Worm (Caenorhabditis elegans) whole organism, L3 larva: ENCODE data around the gene dnj-22.

Experiments
- R02D3.7 ChIP-seq: fragments of 150-350 bp; optimal IDR thresholded peaks from 2 replicates; lab custom pipeline; 2014; ENCODE audit warnings: missing biosample characterization, missing genetic modification characterization
- aly-2 ChIP-seq: fragments of 150-350 bp; optimal IDR thresholded peaks from 2 replicates; lab custom pipeline; 2014; ENCODE audit warnings: missing biosample characterization, missing genetic modification characterization
- ama-1 ChIP-seq: fragments of 150-350 bp; optimal IDR thresholded peaks from 2 replicates; lab custom pipeline; 2018
- ceh-28 ChIP-seq: fragments of 150-350 bp; optimal IDR thresholded peaks from 2 replicates; lab custom pipeline; 2014; ENCODE audit warnings: missing biosample characterization, missing genetic modification reagents, missing genetic modification characterization
- ceh-82 ChIP-seq: fragments of 150-350 bp; optimal IDR thresholded peaks from 2 replicates; lab custom pipeline; 2014; ENCODE audit warnings: missing biosample characterization, missing genetic modification characterization
- ceh-9 ChIP-seq: sonication (generic microtip); optimal IDR thresholded peaks from 2 replicates; lab custom pipeline; 2018; ENCODE audit warnings: missing biosample characterization, missing genetic modification characterization
- daf-12 ChIP-seq: fragments of 150-350 bp; optimal IDR thresholded peaks from 2 replicates; lab custom pipeline; 2014; ENCODE audit warnings: missing biosample characterization, missing genetic modification reagents, missing genetic modification characterization
- egl-27 ChIP-seq: sonication (generic microtip); optimal IDR thresholded peaks from 4 replicates; lab custom pipeline; 2017; ENCODE audit warnings: missing biosample characterization, missing genetic modification reagents, missing genetic modification characterization
- egl-5 ChIP-seq: fragments of 150-350 bp; optimal IDR thresholded peaks from 2 replicates; lab custom pipeline; 2017; ENCODE audit warnings: missing biosample characterization, missing genetic modification reagents, missing genetic modification characterization, inconsistent platforms
- elt-1 ChIP-seq: fragments of 150-350 bp; optimal IDR thresholded peaks from 2 replicates; lab custom pipeline; 2014; ENCODE audit warnings: missing biosample characterization, missing genetic modification characterization
- elt-2 ChIP-seq: sonication (generic microtip); optimal IDR thresholded peaks from 2 replicates; lab custom pipeline; 2016; ENCODE audit warnings: missing genetic modification reagents, mild to moderate bottlenecking, missing genetic modification characterization, missing compliant biosample characterization
- eor-1 ChIP-seq, 2 experiments: fragments of 150-350 bp; optimal IDR thresholded peaks; 2 replicates each; lab custom pipeline; 2014 to 2018; ENCODE audit warnings: missing biosample characterization in 2 of 2, missing genetic modification characterization in 2 of 2
- fkh-10 ChIP-seq: sonication (generic microtip); optimal IDR thresholded peaks from 2 replicates; lab custom pipeline; 2017; ENCODE audit warnings: missing biosample characterization, missing genetic modification reagents, missing genetic modification characterization
- fkh-2 ChIP-seq: fragments of 150-350 bp; optimal IDR thresholded peaks from 2 replicates; lab custom pipeline; 2014; ENCODE audit warnings: missing biosample characterization, missing genetic modification reagents, missing genetic modification characterization
- fos-1 ChIP-seq: fragments of 150-350 bp; optimal IDR thresholded peaks from 2 replicates; lab custom pipeline; 2014; ENCODE audit warnings: missing biosample characterization, missing genetic modification characterization
- hmg-11 ChIP-seq: sonication (generic microtip); optimal IDR thresholded peaks from 2 replicates; lab custom pipeline; 2016; ENCODE audit warnings: missing genetic modification characterization, missing compliant biosample characterization
- jun-1 ChIP-seq: fragments of 150-350 bp; optimal IDR thresholded peaks from 2 replicates; lab custom pipeline; 2014; ENCODE audit warnings: missing biosample characterization, missing genetic modification reagents, missing genetic modification characterization
- lin-15B ChIP-seq: fragments of 150-350 bp; optimal IDR thresholded peaks from 2 replicates; lab custom pipeline; 2014; ENCODE audit warnings: missing biosample characterization, missing genetic modification characterization
- lin-39 ChIP-seq: fragments of 150-350 bp; optimal IDR thresholded peaks from 2 replicates; lab custom pipeline; 2018; ENCODE audit warnings: missing biosample characterization, missing genetic modification reagents, missing genetic modification characterization
- lsy-12 ChIP-seq: sonication (generic microtip); optimal IDR thresholded peaks from 2 replicates; lab custom pipeline; 2016; ENCODE audit warnings: mild to moderate bottlenecking, missing genetic modification characterization, missing compliant biosample characterization
- mdl-1 ChIP-seq: fragments of 150-350 bp; optimal IDR thresholded peaks from 2 replicates; lab custom pipeline; 2014; ENCODE audit warnings: missing biosample characterization, missing genetic modification characterization
- mml-1 ChIP-seq: fragments of 150-350 bp; sonication (generic microtip); optimal IDR thresholded peaks from 3 replicates; lab custom pipeline; 2014; ENCODE audit warnings: missing biosample characterization, missing genetic modification characterization
- nfya-1 ChIP-seq: sonication (generic microtip); optimal IDR thresholded peaks from 2 replicates; lab custom pipeline; 2017; ENCODE audit warnings: missing genetic modification characterization, mild to moderate bottlenecking, missing compliant biosample characterization, antibody characterized with exemption, moderate library complexity; ENCODE audit not compliant: insufficient read depth
- nhr-12 ChIP-seq: fragments of 150-350 bp; optimal IDR thresholded peaks from 2 replicates; lab custom pipeline; 2014; ENCODE audit warnings: missing biosample characterization, missing genetic modification characterization
- nhr-23 ChIP-seq: fragments of 150-350 bp; optimal IDR thresholded peaks from 2 replicates; lab custom pipeline; 2014; ENCODE audit warnings: missing biosample characterization, missing genetic modification reagents, missing genetic modification characterization
- nhr-237 ChIP-seq: fragments of 150-350 bp; optimal IDR thresholded peaks from 2 replicates; lab custom pipeline; 2014; ENCODE audit warnings: missing biosample characterization, missing genetic modification characterization
- nhr-25 ChIP-seq: sonication (generic microtip); optimal IDR thresholded peaks from 2 replicates; lab custom pipeline; 2017; ENCODE audit warnings: missing biosample characterization, missing genetic modification characterization
- nhr-28 ChIP-seq: fragments of 150-350 bp; optimal IDR thresholded peaks from 2 replicates; lab custom pipeline; 2014; ENCODE audit warnings: missing biosample characterization, missing genetic modification characterization
- nhr-43 ChIP-seq: sonication (generic microtip); optimal IDR thresholded peaks from 2 replicates; lab custom pipeline; 2016; ENCODE audit warnings: mild to moderate bottlenecking, missing genetic modification characterization, missing compliant biosample characterization; ENCODE audit not compliant: poor library complexity, severe bottlenecking
- nhr-76 ChIP-seq: fragments of 150-350 bp; sonication (generic microtip); optimal IDR thresholded peaks from 5 replicates; lab custom pipeline; 2014; ENCODE audit warnings: missing biosample characterization, missing genetic modification characterization
- nhr-77 ChIP-seq: fragments of 150-350 bp; optimal IDR thresholded peaks from 2 replicates; lab custom pipeline; 2014; ENCODE audit warnings: missing biosample characterization, missing genetic modification characterization
- pha-4 ChIP-seq: fragments of 150-350 bp; optimal IDR thresholded peaks from 2 replicates; lab custom pipeline; 2014; ENCODE audit warnings: missing biosample characterization, missing genetic modification reagents, missing genetic modification characterization
- pqm-1 ChIP-seq: fragments of 150-350 bp; optimal IDR thresholded peaks from 2 replicates; lab custom pipeline; 2017; ENCODE audit warnings: missing biosample characterization, missing genetic modification characterization, inconsistent platforms
- sea-2 ChIP-seq: fragments of 150-350 bp; sonication (generic microtip); optimal IDR thresholded peaks from 4 replicates; lab custom pipeline; 2014; ENCODE audit warnings: missing biosample characterization, missing genetic modification reagents, missing genetic modification characterization
- snpc-4 ChIP-seq: fragments of 150-350 bp; optimal IDR thresholded peaks from 2 replicates; lab custom pipeline; 2014; ENCODE audit warnings: missing biosample characterization, missing genetic modification characterization
- unc-39 ChIP-seq: sonication (generic microtip); optimal IDR thresholded peaks from 4 replicates; lab custom pipeline; 2017; ENCODE audit warnings: missing biosample characterization, missing genetic modification characterization
- unc-62 ChIP-seq: fragments of 150-350 bp; sonication (generic microtip); optimal IDR thresholded peaks from 4 replicates; lab custom pipeline; 2014; ENCODE audit warnings: missing biosample characterization, missing genetic modification reagents, missing genetic modification characterization
- zag-1 ChIP-seq: fragments of 150-350 bp; optimal IDR thresholded peaks from 2 replicates; lab custom pipeline; 2014; ENCODE audit warnings: missing biosample characterization, missing genetic modification characterization
- ztf-11 ChIP-seq: fragments of 150-350 bp; optimal IDR thresholded peaks from 2 replicates; lab custom pipeline; 2014; ENCODE audit warnings: missing biosample characterization, missing genetic modification characterization
- ztf-4 ChIP-seq: fragments of 150-350 bp; optimal IDR thresholded peaks from 2 replicates; lab custom pipeline; 2014; ENCODE audit warnings: missing biosample characterization, missing genetic modification characterization

dnj-22 gene

DNA sequence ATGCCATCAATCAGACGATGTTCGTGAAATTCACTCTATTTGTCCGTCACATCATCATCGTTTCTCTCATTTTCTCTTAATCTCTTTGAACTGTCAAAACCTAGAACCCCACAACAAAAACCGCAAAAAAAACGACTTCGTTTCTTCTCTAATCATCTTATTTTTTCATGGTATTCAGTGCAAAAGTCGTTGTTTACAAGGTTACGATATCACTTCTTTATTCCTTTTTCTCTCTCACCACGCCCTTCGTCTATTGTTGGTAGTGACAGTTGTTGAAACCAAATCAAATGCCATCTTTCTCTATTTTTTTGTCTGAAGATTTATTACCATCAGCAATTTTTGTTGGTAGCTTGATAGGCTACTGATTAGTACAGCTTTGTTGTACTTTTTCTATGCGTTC lies 12.7 kb downstream of the dnj-22 start:
- peak; percentile 7 for TF ChIP-seq nhr-23
- no peak for TF ChIP-seq lsy-12 (tag; lab: Kevin White, UChicago)
- TF ChIP-seq nhr-25 (tag; lab: Kevin White, UChicago) = peak; percentile 48

- TF ChIP-seq ztf-11 (tag; lab: Kevin White, UChicago) = no peak
- TF ChIP-seq mml-1 (tag; lab: Kevin White, UChicago) = no peak
- TF ChIP-seq hmg-11 = no peak
- no peak for TF ChIP-seq lin-39 (tag; lab: Kevin White, UChicago)
- TF ChIP-seq aly-2 = no peak
- TF ChIP-seq sea-2 (GFP tag; lab: Kevin White, UChicago) = no peak
- TF ChIP-seq nhr-76 (tag; lab: Kevin White, UChicago) = no peak
- TF ChIP-seq ceh-28 = no peak
- TF ChIP-seq egl-5 (tag; lab: Kevin White, UChicago) = no peak
- no peak for TF ChIP-seq fos-1 (tag; lab: Kevin White, UChicago)
- no peak for TF ChIP-seq unc-62 (GFP tag; lab: Kevin White, UChicago)
- no peak for TF ChIP-seq nhr-23
- no peak for TF ChIP-seq mdl-1 (tag; lab: Kevin White, UChicago)
- no peak for TF ChIP-seq nhr-77 (tag; lab: Kevin White, UChicago)
- no peak for TF ChIP-seq nhr-237
- no peak for TF ChIP-seq ceh-82
- TF ChIP-seq daf-12 (tag; lab: Kevin White, UChicago) = no peak
Measured at ce11 chrV:8447928-8448327, 14.0 kb downstream of the dnj-22 start, which contains the start of gene T23B12.5. TSS of gene T23B12.5 (minus strand) at chrV:8448028.

- TF ChIP-seq pha-4 (tag; lab: Kevin White, UChicago) (peak; percentile 97), snpc-4 (tag; lab: Kevin White, UChicago) (peak; percentile 24), elt-1 (tag; lab: Kevin White, UChicago) (no peak), jun-1 (tag; lab: Kevin White, UChicago) (no peak), lin-15B (tag; lab: Kevin White, UChicago) (no peak), nhr-12 (tag; lab: Kevin White, UChicago) (no peak), mdl-1 (tag; lab: Kevin White, UChicago) (no peak), nhr-76 (tag; lab: Kevin White, UChicago) (no peak), nhr-43 (tag; lab: Kevin White, UChicago) (peak; percentile 19), pqm-1 (peak; percentile 60), nfya-1 (tag; lab: Kevin White, UChicago) (peak; percentile 18), unc-62 (GFP tag; lab: Kevin White, UChicago) (no peak), ama-1 (no peak), lsy-12 (tag; lab: Kevin White, UChicago) (no peak), R02D3.7 (no peak), elt-2 (tag; lab: Kevin White, UChicago) (peak; percentile 62), fkh-10 (GFP tag; lab: Kevin White, UChicago) (no peak), fkh-2 (tag; lab: Kevin White, UChicago) (no peak), nhr-23 (peak; percentile 71), egl-27 (tag; lab: Kevin White, UChicago) (peak; percentile 62), fos-1 (tag; lab: Kevin White, UChicago) (no peak), ztf-4 (tag; lab: Kevin White, UChicago) (no peak), ceh-28 (peak; percentile 70), nhr-28 (tag; lab: Kevin White, UChicago) (no peak), nhr-25 (tag; lab: Kevin White, UChicago) (peak; percentile 52), lin-39 (tag; lab: Kevin White, UChicago) (no peak), eor-1 (tag; optimal IDR thresholded peaks at IDR 0.05; lab: Kevin White, UChicago) (no peak), nhr-237 (no peak), mml-1 (tag; lab: Kevin White, UChicago) (no peak), ceh-82 (no peak), ceh-9 (no peak), zag-1 (tag; lab: Kevin White, UChicago) (no peak), unc-39 (tag; lab: Kevin White, UChicago) (no peak), hmg-11 (no peak), ztf-11 (tag; lab: Kevin White, UChicago) (no peak), egl-5 (tag; lab: Kevin White, UChicago) (no peak)
Measured at ce11 chrV:8445636-8446035, 16.3 kb downstream of the dnj-22 start.
